Fruit fly (Drosophila melanogaster) whole organism, prepupa: ENCODE measurements around the gene inaF-A.

Experiments
- CG10669 ChIP-seq: fragments of 200-800 bp; sonication (Bioruptor generic); optimal IDR thresholded peaks from 3 replicates; lab custom pipeline; 2018; ENCODE audit warnings: missing biosample characterization, mild to moderate bottlenecking, missing genetic modification characterization, moderate library complexity
- CG11902 ChIP-seq: fragments of 200-800 bp; sonication (Bioruptor generic); optimal IDR thresholded peaks from 3 replicates; lab custom pipeline; 2016; ENCODE audit warnings: missing biosample characterization, missing genetic modification characterization
- CG16779 ChIP-seq: fragments of 200-800 bp; sonication (Bioruptor generic); optimal IDR thresholded peaks from 3 replicates; lab custom pipeline; 2017; ENCODE audit warnings: missing biosample characterization, mild to moderate bottlenecking, missing genetic modification characterization
- CG6854 ChIP-seq: fragments of 200-800 bp; sonication (Bioruptor generic); optimal IDR thresholded peaks from 2 replicates; lab custom pipeline; 2017; ENCODE audit warnings: missing biosample characterization, mild to moderate bottlenecking, missing genetic modification characterization
- CG8119 ChIP-seq: fragments of 200-800 bp; sonication (Bioruptor generic); IDR thresholded peaks from 3 replicates; pipeline ENCODE4 v1.3.6; 2022; ENCODE audit warnings: missing biosample characterization, missing genetic modification characterization
- Lpt ChIP-seq: fragments of 200-800 bp; sonication (Bioruptor generic); optimal IDR thresholded peaks from 3 replicates; lab custom pipeline; 2016; ENCODE audit warnings: missing biosample characterization, missing genetic modification characterization
- acj6 ChIP-seq: fragments of 200-800 bp; sonication (Bioruptor generic); optimal IDR thresholded peaks from 3 replicates; lab custom pipeline; 2016; ENCODE audit warnings: missing biosample characterization, missing genetic modification characterization
- eg ChIP-seq: fragments of 200-800 bp; sonication (Bioruptor generic); IDR thresholded peaks from 3 replicates; pipeline ENCODE4 v1.3.6; 2022; ENCODE audit warnings: missing biosample characterization, missing genetic modification characterization
- lz ChIP-seq: fragments of 200-800 bp; sonication (Bioruptor generic); optimal IDR thresholded peaks from 3 replicates; lab custom pipeline; 2016; ENCODE audit warnings: missing biosample characterization, missing genetic modification characterization
- net ChIP-seq: fragments of 200-800 bp; sonication (Bioruptor generic); optimal IDR thresholded peaks from 3 replicates; lab custom pipeline; 2016; ENCODE audit warnings: missing biosample characterization, missing genetic modification characterization
- pdm3 ChIP-seq: fragments of 200-800 bp; sonication (Bioruptor generic); optimal IDR thresholded peaks from 3 replicates; lab custom pipeline; 2016; ENCODE audit warnings: missing biosample characterization, missing genetic modification characterization
- spab ChIP-seq: fragments of 200-800 bp; sonication (Bioruptor generic); optimal IDR thresholded peaks from 2 replicates; lab custom pipeline; 2017; ENCODE audit warnings: missing biosample characterization, mild to moderate bottlenecking, missing genetic modification characterization, missing genetic modification reagents

dm6 chrX:11713808-11714528 is 19.7 kb downstream of the inaF-A start:
- TF ChIP-seq net (no peak), lz (GFP tag; lab: Kevin White, UChicago) (no peak), CG16779 (tag; lab: Kevin White, UChicago) (peak; percentile 33), CG8119 (GFP tag; lab: Robert Waterston, UW) (peak; percentile 57; the same call in 2 of the 3 replicates), CG10669 (peak; percentile 23), pdm3 (GFP tag; lab: Kevin White, UChicago) (no peak), CG11902 (GFP tag; lab: Kevin White, UChicago) (no peak), Lpt (peak; percentile 59), eg (GFP tag; lab: Robert Waterston, UW) (0 out of 3 replicates have a peak, but pooled peaks have one; percentile 43), CG6854 (GFP tag; lab: Kevin White, UChicago) (peak; percentile 53), acj6 (GFP tag; lab: Kevin White, UChicago) (no peak), spab (GFP tag; lab: Kevin White, UChicago) (peak; percentile 27)
